Worm (Caenorhabditis elegans): Measurements from ENCODE around the gene pes-5.

- TF ChIP-seq W03F9.2 (tag; optimal IDR thresholded peaks at IDR 0.05) (no peak), him-1 (tag; optimal IDR thresholded peaks at IDR 0.05) (no peak), dao-5 (tag; optimal IDR thresholded peaks at IDR 0.05) (no peak)
These were observed 32.6 kb downstream of the pes-5 start for ce11 chrII:11797194-11797593.
